Fruit fly (Drosophila melanogaster) whole organism, larva: ENCODE data around the gene CG16798.

Experiments used
- noc ChIP-seq: fragments of 200-800 bp; sonication (Bioruptor generic); optimal IDR thresholded peaks from 3 replicates; lab custom pipeline; 2019; ENCODE audit warnings: missing biosample characterization, mild to moderate bottlenecking, missing genetic modification characterization, moderate library complexity

The CG16798 gene

DNA sequence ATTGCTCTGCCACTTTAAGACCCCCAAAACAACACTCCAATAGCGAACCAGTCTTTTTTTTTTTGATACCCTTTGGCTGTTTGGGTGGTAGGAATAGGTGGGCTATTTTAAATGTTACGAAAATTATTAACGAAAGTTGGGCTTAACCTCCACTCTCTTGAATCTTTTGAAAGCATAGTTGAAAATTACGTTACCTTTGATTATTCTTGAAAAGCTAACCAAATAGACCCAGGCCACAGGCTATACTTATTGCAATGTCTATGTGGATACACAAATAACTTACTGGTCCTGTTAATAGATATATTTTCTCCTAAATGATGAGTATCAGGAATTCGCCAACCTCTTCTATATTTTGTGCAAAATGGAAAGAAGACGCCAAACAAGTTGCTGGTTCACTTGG lies 54.2 kb downstream of the CG16798 start:
- TF ChIP-seq noc (tag; lab: Kevin White, UChicago) = no peak

DNA sequence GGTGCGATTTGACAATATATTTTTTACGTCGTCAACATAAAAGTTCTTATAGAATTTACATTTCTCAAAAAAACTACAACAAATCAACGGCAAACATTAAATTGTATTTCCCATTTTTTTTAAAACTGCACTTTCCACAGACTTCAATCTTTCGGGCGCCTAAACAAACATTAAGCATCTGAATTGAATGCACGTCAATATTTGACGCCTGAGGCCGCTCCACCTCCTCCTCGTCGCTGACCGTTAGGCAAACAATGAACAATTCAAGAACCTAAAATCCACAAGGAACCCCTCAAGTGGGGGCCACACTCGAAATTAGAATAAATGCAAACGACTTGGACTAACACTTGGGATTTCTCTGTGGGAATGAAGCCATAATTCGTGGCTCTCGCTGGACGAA lies 54.8 kb downstream of the CG16798 start:
- no peak for TF ChIP-seq noc (tag; lab: Kevin White, UChicago)
